Worm (Caenorhabditis elegans) whole organism, young adult: ENCODE data around the gene atx-2.
A peak's percentile ranks its signal among the peaks of the same experiment; 100 is the strongest.

ENCODE experiments used
- B0336.3 ChIP-seq: fragments of 200-800 bp; sonication (Bioruptor generic); IDR thresholded peaks from 2 replicates; pipeline ENCODE4 v1.3.6; 2022; ENCODE audit warnings: missing genetic modification characterization, missing compliant biosample characterization
- C17E4.6 ChIP-seq: fragments of 200-800 bp; sonication (Bioruptor generic); IDR thresholded peaks from 2 replicates; pipeline ENCODE4 v1.3.6; 2022; ENCODE audit warnings: missing genetic modification reagents, missing genetic modification characterization, missing compliant biosample characterization
- F39B2.1 ChIP-seq: fragments of 200-800 bp; sonication (Bioruptor generic); IDR thresholded peaks from 2 replicates; pipeline ENCODE4 v1.3.6; 2022; ENCODE audit warnings: missing genetic modification reagents, missing genetic modification characterization, missing compliant biosample characterization
- F52B5.7 ChIP-seq: sonication (generic microtip); optimal IDR thresholded peaks from 2 replicates; lab custom pipeline; 2016; ENCODE audit warnings: mild to moderate bottlenecking, missing genetic modification characterization, missing compliant biosample characterization
- F57A8.1 ChIP-seq: fragments of 200-800 bp; sonication (Bioruptor generic); optimal IDR thresholded peaks from 2 replicates; lab custom pipeline; 2018; ENCODE audit warnings: mild to moderate bottlenecking, missing genetic modification characterization, moderate library complexity, missing compliant biosample characterization
- K12H6.12 ChIP-seq: fragments of 200-800 bp; sonication (Bioruptor generic); optimal IDR thresholded peaks from 2 replicates; lab custom pipeline; 2018; ENCODE audit warnings: mild to moderate bottlenecking, missing genetic modification characterization, missing compliant biosample characterization
- T07F8.4 ChIP-seq: sonication (generic microtip); optimal IDR thresholded peaks from 2 replicates; lab custom pipeline; 2016; ENCODE audit warnings: mild to moderate bottlenecking, missing genetic modification characterization, moderate library complexity, missing compliant biosample characterization
- atf-7 ChIP-seq: sonication (generic microtip); optimal IDR thresholded peaks from 2 replicates; lab custom pipeline; 2017; ENCODE audit warnings: mild to moderate bottlenecking, missing genetic modification characterization, missing compliant biosample characterization
- attf-5 ChIP-seq: fragments of 200-800 bp; sonication (Bioruptor generic); optimal IDR thresholded peaks from 2 replicates; lab custom pipeline; 2018; ENCODE audit warnings: mild to moderate bottlenecking, missing genetic modification characterization, missing compliant biosample characterization
- cebp-1 ChIP-seq, 2 experiments: fragments of 200-800 bp in 1 of 2; sonication (Bioruptor generic) in 1 of 2; sonication (generic microtip) in 1 of 2; IDR thresholded peaks in 1 of 2; optimal IDR thresholded peaks in 1 of 2; 2 replicates each; pipeline versions ENCODE4 v1.3.6 to Lab custom; 2017 to 2022; ENCODE audit warnings: missing compliant biosample characterization in 2 of 2, missing genetic modification characterization in 2 of 2, mild to moderate bottlenecking in 1 of 2, missing genetic modification reagents in 1 of 2, moderate library complexity in 1 of 2
- cebp-2 ChIP-seq: fragments of 200-800 bp; sonication (Bioruptor generic); IDR thresholded peaks from 2 replicates; pipeline ENCODE4 v1.3.6; 2022; ENCODE audit warnings: missing genetic modification characterization, missing compliant biosample characterization
- ceh-40 ChIP-seq: fragments of 200-800 bp; sonication (Bioruptor generic); IDR thresholded peaks from 2 replicates; pipeline ENCODE4 v1.3.6; 2022; ENCODE audit warnings: missing genetic modification characterization, missing compliant biosample characterization
- ceh-91 ChIP-seq: fragments of 200-800 bp; sonication (Bioruptor generic); IDR thresholded peaks from 2 replicates; pipeline ENCODE4 v1.3.6; 2022; ENCODE audit warnings: missing genetic modification reagents, missing genetic modification characterization, missing compliant biosample characterization
- chd-7 ChIP-seq: sonication (generic microtip); optimal IDR thresholded peaks from 2 replicates; lab custom pipeline; 2016; ENCODE audit warnings: mild to moderate bottlenecking, missing genetic modification characterization, moderate library complexity, missing compliant biosample characterization
- die-1 ChIP-seq: sonication (generic microtip); optimal IDR thresholded peaks from 2 replicates; lab custom pipeline; 2016; ENCODE audit warnings: missing genotype, mild to moderate bottlenecking, missing genetic modification characterization, missing compliant biosample characterization
- efl-1 ChIP-seq: fragments of 150-350 bp; optimal IDR thresholded peaks from 2 replicates; lab custom pipeline; 2014; ENCODE audit warnings: missing biosample characterization, missing genetic modification reagents, missing genetic modification characterization
- egl-44 ChIP-seq: fragments of 200-800 bp; sonication (Bioruptor generic); IDR thresholded peaks from 2 replicates; pipeline ENCODE4 v1.3.6; 2022; ENCODE audit warnings: missing genetic modification reagents, missing genetic modification characterization, missing compliant biosample characterization
- him-1 ChIP-seq: sonication (generic microtip); optimal IDR thresholded peaks from 2 replicates; lab custom pipeline; 2016; ENCODE audit warnings: missing genotype, missing genetic modification reagents, missing genetic modification characterization, missing compliant biosample characterization
- hlh-12 ChIP-seq: sonication (generic microtip); optimal IDR thresholded peaks from 2 replicates; lab custom pipeline; 2016; ENCODE audit warnings: missing genetic modification characterization, missing compliant biosample characterization
- hlh-26 ChIP-seq: fragments of 200-800 bp; sonication (Bioruptor generic); conservative IDR thresholded peaks from 2 replicates; pipeline ENCODE4 v1.3.6; 2022; ENCODE audit warnings: missing genetic modification reagents, missing genetic modification characterization, missing compliant biosample characterization
- hmg-1.2 ChIP-seq: fragments of 200-800 bp; sonication (Bioruptor generic); IDR thresholded peaks from 2 replicates; pipeline ENCODE4 v1.3.6; 2022; ENCODE audit warnings: missing genetic modification reagents, missing genetic modification characterization, missing compliant biosample characterization
- hrde-1 ChIP-seq: sonication (generic microtip); optimal IDR thresholded peaks from 2 replicates; lab custom pipeline; 2016; ENCODE audit warnings: missing genetic modification characterization, mild to moderate bottlenecking, missing compliant biosample characterization, moderate library complexity, missing genotype, missing genetic modification reagents, borderline replicate concordance
- hsf-1 ChIP-seq: fragments of 200-800 bp; sonication (Bioruptor generic); IDR thresholded peaks from 2 replicates; pipeline ENCODE4 v1.3.6; 2022; ENCODE audit warnings: missing genetic modification reagents, missing genetic modification characterization, missing compliant biosample characterization
- let-526 ChIP-seq: fragments of 200-800 bp; sonication (Bioruptor generic); IDR thresholded peaks from 2 replicates; pipeline ENCODE4 v1.3.6; 2022; ENCODE audit warnings: missing genetic modification reagents, missing genetic modification characterization, missing compliant biosample characterization
- lin-54 ChIP-seq: fragments of 200-800 bp; sonication (Bioruptor generic); optimal IDR thresholded peaks from 2 replicates; lab custom pipeline; 2018; ENCODE audit warnings: mild to moderate bottlenecking, missing genetic modification characterization, missing compliant biosample characterization
- lir-1 ChIP-seq: fragments of 200-800 bp; sonication (Bioruptor generic); conservative IDR thresholded peaks from 2 replicates; pipeline ENCODE4 v1.3.6; 2022; ENCODE audit warnings: missing genetic modification reagents, missing genetic modification characterization, missing compliant biosample characterization
- lsl-1 ChIP-seq: fragments of 200-800 bp; sonication (Bioruptor generic); optimal IDR thresholded peaks from 2 replicates; lab custom pipeline; 2018; ENCODE audit warnings: mild to moderate bottlenecking, missing genetic modification characterization, moderate library complexity, missing compliant biosample characterization
- lsy-27 ChIP-seq: sonication (generic microtip); optimal IDR thresholded peaks from 2 replicates; lab custom pipeline; 2017; ENCODE audit warnings: missing genetic modification characterization, mild to moderate bottlenecking, missing compliant biosample characterization, antibody characterized with exemption, missing genotype, borderline replicate concordance; ENCODE audit not compliant: insufficient read depth
- madf-3 ChIP-seq: fragments of 200-800 bp; sonication (Bioruptor generic); IDR thresholded peaks from 2 replicates; pipeline ENCODE4 v1.3.6; 2022; ENCODE audit warnings: missing genetic modification reagents, missing genetic modification characterization, missing compliant biosample characterization
- madf-8 ChIP-seq: fragments of 200-800 bp; sonication (Bioruptor generic); conservative IDR thresholded peaks from 2 replicates; pipeline ENCODE4 v1.3.6; 2022; ENCODE audit warnings: missing genetic modification reagents, missing genetic modification characterization, missing compliant biosample characterization
- mcd-1 ChIP-seq: fragments of 200-800 bp; sonication (Bioruptor generic); IDR thresholded peaks from 2 replicates; pipeline ENCODE4 v1.3.6; 2022; ENCODE audit warnings: missing genetic modification reagents, missing genetic modification characterization, missing compliant biosample characterization
- nhr-179 ChIP-seq: sonication (generic microtip); optimal IDR thresholded peaks from 2 replicates; lab custom pipeline; 2016; ENCODE audit warnings: mild to moderate bottlenecking, missing genetic modification characterization, missing compliant biosample characterization
- nhr-90 ChIP-seq: sonication (generic microtip); optimal IDR thresholded peaks from 2 replicates; lab custom pipeline; 2016; ENCODE audit warnings: missing genotype, mild to moderate bottlenecking, missing genetic modification characterization, missing compliant biosample characterization
- rec-8 ChIP-seq, 2 experiments: sonication (generic microtip); optimal IDR thresholded peaks; 2 replicates each; lab custom pipeline; 2016; ENCODE audit warnings: mild to moderate bottlenecking in 2 of 2, missing genetic modification characterization in 2 of 2, missing genetic modification reagents in 2 of 2, missing genotype in 2 of 2, missing biosample characterization in 1 of 2, missing compliant biosample characterization in 1 of 2, moderate library complexity in 1 of 2
- rpc-1 ChIP-seq, 2 experiments: fragments of 150-350 bp in 1 of 2; sonication (generic microtip) in 1 of 2; optimal IDR thresholded peaks; 2 replicates each; lab custom pipeline; 2014 to 2018; ENCODE audit warnings: missing biosample characterization in 1 of 2, missing genetic modification characterization in 1 of 2, missing genetic modification reagents in 1 of 2, missing genotype in 1 of 2
- snpc-3.4 ChIP-seq: sonication (generic microtip); optimal IDR thresholded peaks from 2 replicates; lab custom pipeline; 2017; ENCODE audit warnings: missing genetic modification characterization, mild to moderate bottlenecking, missing compliant biosample characterization, antibody characterized with exemption, moderate library complexity, missing genotype, missing genetic modification reagents
- tbp1 ChIP-seq: fragments of 200-800 bp; sonication (Bioruptor generic); optimal IDR thresholded peaks from 2 replicates; lab custom pipeline; 2018; ENCODE audit warnings: mild to moderate bottlenecking, missing genetic modification characterization, missing compliant biosample characterization
- unc-130 ChIP-seq: sonication (generic microtip); optimal IDR thresholded peaks from 2 replicates; lab custom pipeline; 2016; ENCODE audit warnings: missing genetic modification reagents, missing genetic modification characterization, missing compliant biosample characterization
- xnd-1 ChIP-seq: sonication (generic microtip); optimal IDR thresholded peaks from 2 replicates; lab custom pipeline; 2016; ENCODE audit warnings: missing genotype, missing genetic modification reagents, missing genetic modification characterization, missing compliant biosample characterization
- zim-3 ChIP-seq: sonication (generic microtip); optimal IDR thresholded peaks from 2 replicates; lab custom pipeline; 2017; ENCODE audit warnings: mild to moderate bottlenecking, missing genetic modification characterization, moderate library complexity, missing compliant biosample characterization
- ztf-22 ChIP-seq: fragments of 200-800 bp; sonication (Bioruptor generic); optimal IDR thresholded peaks from 2 replicates; lab custom pipeline; 2018; ENCODE audit warnings: mild to moderate bottlenecking, missing genetic modification characterization, moderate library complexity, missing compliant biosample characterization
- ztf-25 ChIP-seq: fragments of 200-800 bp; sonication (Bioruptor generic); IDR thresholded peaks from 2 replicates; pipeline ENCODE4 v1.3.6; 2022; ENCODE audit warnings: missing genetic modification reagents, missing genetic modification characterization, missing compliant biosample characterization
- ztf-3 ChIP-seq: fragments of 200-800 bp; sonication (Bioruptor generic); optimal IDR thresholded peaks from 2 replicates; lab custom pipeline; 2018; ENCODE audit warnings: mild to moderate bottlenecking, missing genetic modification characterization, missing compliant biosample characterization

Gene atx-2

ce11 chrIII:10460427-10461163 is 594 bp upstream of the atx-2 start, which contains the start of gene ecps-1 (continued):
- TF ChIP-seq rpc-1 (optimal IDR thresholded peaks at IDR 0.05; lab: Kevin White, UChicago) (no peak), rpc-1 (tag; optimal IDR thresholded peaks at IDR 0.05; lab: Kevin White, UChicago) (no peak), madf-8 (peak; percentile 68), nhr-90 (tag; lab: Kevin White, UChicago) (no peak), efl-1 (GFP tag; lab: Kevin White, UChicago) (peak; percentile 64), madf-3 (GFP tag; lab: Robert Waterston, UW) (peak; percentile 79; the same call in 1 of the 2 replicates), tbp1 (GFP tag; lab: Kevin White, UChicago) (peak; percentile 73), hrde-1 (no peak), lir-1 (peak; percentile 88), ztf-3 (GFP tag; lab: Kevin White, UChicago) (no peak), hlh-12 (no peak), egl-44 (GFP tag; lab: Robert Waterston, UW) (no peak), lsl-1 (peak; percentile 79), ztf-25 (GFP tag; lab: Robert Waterston, UW) (peak; percentile 84), ceh-40 (no peak), mcd-1 (GFP tag; lab: Robert Waterston, UW) (peak; percentile 98), ceh-91 (GFP tag; lab: Robert Waterston, UW) (peak; percentile 86), let-526 (peak; percentile 68; the same call in 1 of the 2 replicates), hlh-26 (no peak), snpc-3.4 (tag; lab: Kevin White, UChicago) (peak; percentile 91), rec-8 (tag; optimal IDR thresholded peaks at IDR 0.05; lab: Kevin White, UChicago) (peak; percentile 6 to 37), nhr-179 (tag; lab: Kevin White, UChicago) (no peak), hmg-1.2 (GFP tag; lab: Robert Waterston, UW) (peak; percentile 82), lsy-27 (peak; percentile 25), zim-3 (tag; lab: Kevin White, UChicago) (no peak), hsf-1 (GFP tag; lab: Robert Waterston, UW) (no peak), him-1 (tag; lab: Kevin White, UChicago) (no peak), atf-7 (tag; lab: Kevin White, UChicago) (no peak), F39B2.1 (GFP tag; lab: Robert Waterston, UW) (no peak), unc-130 (peak; percentile 93), xnd-1 (tag; lab: Kevin White, UChicago) (no peak), ztf-22 (peak; percentile 12), cebp-1 (GFP tag; IDR thresholded peaks at IDR 0.05; lab: Robert Waterston, UW) (peak; percentile 64), cebp-1 (tag; optimal IDR thresholded peaks at IDR 0.05; lab: Kevin White, UChicago) (peak; percentile 69), K12H6.12 (tag; lab: Kevin White, UChicago) (peak; percentile 63), C17E4.6 (GFP tag; lab: Robert Waterston, UW) (peak; percentile 70), F52B5.7 (tag; lab: Kevin White, UChicago) (no peak), T07F8.4 (tag; lab: Kevin White, UChicago) (peak; percentile 60), lin-54 (GFP tag; lab: Kevin White, UChicago) (peak; percentile 88), chd-7 (no peak), B0336.3 (GFP tag; lab: Robert Waterston, UW) (no peak), attf-5 (GFP tag; lab: Kevin White, UChicago) (peak; percentile 100), F57A8.1 (no peak), die-1 (no peak), cebp-2 (no peak)
